Fruit fly (Drosophila melanogaster): ENCODE results near the gene CG15143.

dm6 chr2L:17471524-17471923 lies 52.8 kb downstream of the CG15143 start, which contains the start of gene Sgt:
- TF ChIP-seq pdm3 (GFP tag; optimal IDR thresholded peaks at IDR 0.05) (no peak), fd59A (GFP tag; optimal IDR thresholded peaks at IDR 0.05) (no peak), ss (GFP tag; optimal IDR thresholded peaks at IDR 0.05) (no peak), achi (GFP tag; optimal IDR thresholded peaks at IDR 0.05) (no peak)
